Worm (Caenorhabditis elegans): Measurements from ENCODE around the gene sma-2.

ce11 chrIII:8744765-8745164 lies 4.7 kb upstream of the sma-2 start:
- TF ChIP-seq somi-1 (GFP tag; optimal IDR thresholded peaks at IDR 0.05) (no peak), madf-10 (tag; optimal IDR thresholded peaks at IDR 0.05) (no peak), hsf-1 (GFP tag; IDR thresholded peaks at IDR 0.05) (no peak), hrde-1 (tag; optimal IDR thresholded peaks at IDR 0.05; ENCODE audit: borderline replicate concordance) (no peak), hlh-12 (tag; optimal IDR thresholded peaks at IDR 0.05) (no peak), nfyb-1 (GFP tag; IDR thresholded peaks at IDR 0.05) (no peak), attf-6 (GFP tag; IDR thresholded peaks at IDR 0.05) (no peak), pha-4 (tag; optimal IDR thresholded peaks at IDR 0.05) (no peak), ceh-91 (GFP tag; IDR thresholded peaks at IDR 0.05) (no peak), lin-40 (tag; optimal IDR thresholded peaks at IDR 0.05) (no peak), ccch-3 (GFP tag; optimal IDR thresholded peaks at IDR 0.05) (no peak)

All from whole organism, young adult.